Fruit fly (Drosophila melanogaster) Kc167 (cell line): Measurements from ENCODE around the gene hd.

Experiments used
- insv ChIP-seq: fragments of >200 bp; optimal IDR thresholded peaks from 3 replicates; lab custom pipeline; 2018; ENCODE audit warnings: missing external identifiers
- psq ChIP-seq: fragments of >200 bp; optimal IDR thresholded peaks from 2 replicates; lab custom pipeline; 2017; ENCODE audit warnings: missing external identifiers
- ttk ChIP-seq: sonication (Bioruptor generic); optimal IDR thresholded peaks from 2 replicates; lab custom pipeline; 2017; ENCODE audit warnings: missing external identifiers

- TF ChIP-seq psq (lab: Kevin White, UChicago): no peak
- no peak for TF ChIP-seq ttk (lab: Kevin White, UChicago)
- no peak for TF ChIP-seq insv (lab: Kevin White, UChicago)
Observed at dm6 chr3R:5390095-5390663, 15.4 kb upstream of the hd start.
